Fruit fly (Drosophila melanogaster) whole organism, embryonic: ENCODE measurements around the gene Pex14.
A peak's percentile ranks its signal among the peaks of the same experiment; 100 is the strongest.

Experiments
- CG10979 ChIP-seq: fragments of 200-800 bp; sonication (Bioruptor generic); optimal IDR thresholded peaks from 2 replicates; lab custom pipeline; 2018; ENCODE audit warnings: missing biosample characterization, mild to moderate bottlenecking, missing genetic modification characterization, moderate library complexity
- CG12744 ChIP-seq: fragments of 200-800 bp; sonication (Bioruptor generic); optimal IDR thresholded peaks from 2 replicates; lab custom pipeline; 2016; ENCODE audit warnings: missing biosample characterization, missing genetic modification characterization
- CG12769 ChIP-seq: fragments of 200-800 bp; sonication (Bioruptor generic); optimal IDR thresholded peaks from 2 replicates; lab custom pipeline; 2019; ENCODE audit warnings: missing biosample characterization, mild to moderate bottlenecking, missing genetic modification characterization, moderate library complexity
- CG13424 ChIP-seq: fragments of 200-800 bp; sonication (Bioruptor generic); optimal IDR thresholded peaks from 2 replicates; lab custom pipeline; 2019; ENCODE audit warnings: missing biosample characterization, mild to moderate bottlenecking, missing genetic modification characterization, moderate library complexity
- CG1647 ChIP-seq: fragments of 200-800 bp; sonication (Bioruptor generic); optimal IDR thresholded peaks from 3 replicates; lab custom pipeline; 2016; ENCODE audit warnings: missing biosample characterization, missing genetic modification characterization
- CG16863 ChIP-seq: fragments of 200-800 bp; sonication (Bioruptor generic); optimal IDR thresholded peaks from 3 replicates; lab custom pipeline; 2016; ENCODE audit warnings: missing biosample characterization, missing genetic modification characterization
- CG17568 ChIP-seq: fragments of 200-800 bp; sonication (Bioruptor generic); optimal IDR thresholded peaks from 2 replicates; lab custom pipeline; 2018; ENCODE audit warnings: missing biosample characterization, mild to moderate bottlenecking, missing genetic modification characterization, moderate library complexity
- CG18262 ChIP-seq: fragments of 200-800 bp; optimal IDR thresholded peaks from 3 replicates; lab custom pipeline; 2019; ENCODE audit warnings: missing biosample characterization, mild to moderate bottlenecking, missing genetic modification characterization, moderate library complexity
- CG18599 ChIP-seq: fragments of 200-800 bp; sonication (Bioruptor generic); optimal IDR thresholded peaks from 3 replicates; lab custom pipeline; 2017; ENCODE audit warnings: missing biosample characterization, missing genetic modification characterization, mild to moderate bottlenecking, moderate library complexity, missing genetic modification reagents
- CG30431 ChIP-seq: fragments of 200-800 bp; sonication (Bioruptor generic); optimal IDR thresholded peaks from 2 replicates; lab custom pipeline; 2017; ENCODE audit warnings: missing biosample characterization, missing genetic modification characterization
- CG31441 ChIP-seq: fragments of 200-800 bp; sonication (Bioruptor generic); IDR thresholded peaks from 2 replicates; pipeline ENCODE4 v1.3.6; 2022; ENCODE audit warnings: missing biosample characterization, missing genetic modification characterization
- CG33213 ChIP-seq: fragments of 200-800 bp; sonication (Bioruptor generic); optimal IDR thresholded peaks from 3 replicates; lab custom pipeline; 2016; ENCODE audit warnings: missing biosample characterization, missing genetic modification characterization
- CG4617 ChIP-seq: fragments of 200-800 bp; sonication (Bioruptor generic); optimal IDR thresholded peaks from 3 replicates; lab custom pipeline; 2016; ENCODE audit warnings: missing biosample characterization, missing genetic modification characterization, borderline replicate concordance
- CG6854 ChIP-seq: fragments of 200-800 bp; sonication (Bioruptor generic); optimal IDR thresholded peaks from 3 replicates; lab custom pipeline; 2017; ENCODE audit warnings: missing biosample characterization, mild to moderate bottlenecking, missing genetic modification characterization
- CG7556 ChIP-seq: fragments of 200-800 bp; sonication (Bioruptor generic); optimal IDR thresholded peaks from 2 replicates; lab custom pipeline; 2017; ENCODE audit warnings: missing biosample characterization, mild to moderate bottlenecking, missing genetic modification characterization
- CG9609 ChIP-seq: fragments of 200-800 bp; sonication (Bioruptor generic); optimal IDR thresholded peaks from 3 replicates; lab custom pipeline; 2016; ENCODE audit warnings: missing biosample characterization, missing genetic modification characterization
- CG9727 ChIP-seq: fragments of 200-800 bp; sonication (Bioruptor generic); optimal IDR thresholded peaks from 3 replicates; lab custom pipeline; 2017; ENCODE audit warnings: missing biosample characterization, mild to moderate bottlenecking, missing genetic modification characterization
- Dip2 ChIP-seq: fragments of 200-800 bp; sonication (Bioruptor generic); IDR thresholded peaks from 2 replicates; pipeline ENCODE4 v1.3.6; 2022; ENCODE audit warnings: missing biosample characterization, missing genetic modification characterization
- Dip3 ChIP-seq: fragments of 200-800 bp; sonication (Bioruptor generic); optimal IDR thresholded peaks from 3 replicates; lab custom pipeline; 2016; ENCODE audit warnings: missing biosample characterization, missing genetic modification characterization
- Fer1 ChIP-seq: fragments of 200-800 bp; sonication (Bioruptor generic); optimal IDR thresholded peaks from 2 replicates; lab custom pipeline; 2017; ENCODE audit warnings: missing biosample characterization, mild to moderate bottlenecking, missing genetic modification characterization
- Max ChIP-seq: fragments of 200-800 bp; sonication (Bioruptor generic); optimal IDR thresholded peaks from 2 replicates; lab custom pipeline; 2016; ENCODE audit warnings: missing biosample characterization, mild to moderate bottlenecking, missing genetic modification characterization
- Med ChIP-seq: fragments of 200-800 bp; sonication (Bioruptor generic); peaks from one replicate; lab custom pipeline; 2016; ENCODE audit warnings: missing biosample characterization, missing genetic modification characterization, mild to moderate bottlenecking, inconsistent platforms, moderate library complexity
- Neu2 ChIP-seq: fragments of 200-800 bp; sonication (Bioruptor generic); optimal IDR thresholded peaks from 3 replicates; lab custom pipeline; 2016; ENCODE audit warnings: missing biosample characterization, missing genetic modification characterization, borderline replicate concordance
- Ravus ChIP-seq: fragments of 200-800 bp; sonication (Bioruptor generic); IDR thresholded peaks from 2 replicates; pipeline ENCODE4 v1.3.6; 2022; ENCODE audit warnings: missing biosample characterization, missing genetic modification characterization
- ab ChIP-seq: fragments of 200-800 bp; sonication (Bioruptor generic); optimal IDR thresholded peaks from 2 replicates; lab custom pipeline; 2016; ENCODE audit warnings: missing biosample characterization, missing genetic modification characterization
- amos ChIP-seq: fragments of 200-800 bp; sonication (Bioruptor generic); IDR thresholded peaks from 2 replicates; pipeline ENCODE4 v1.3.6; 2022; ENCODE audit warnings: missing biosample characterization, missing genetic modification characterization; ENCODE audit not compliant: partially characterized antibody
- bcd ChIP-seq: fragments of 200-800 bp; sonication (Bioruptor generic); optimal IDR thresholded peaks from 2 replicates; lab custom pipeline; 2017; ENCODE audit warnings: missing biosample characterization, mild to moderate bottlenecking, missing genetic modification characterization
- bsh ChIP-seq, 2 experiments: fragments of 200-800 bp; sonication (Bioruptor generic); optimal IDR thresholded peaks; 2 replicates each; lab custom pipeline; 2017 to 2018; ENCODE audit warnings: mild to moderate bottlenecking in 2 of 2, missing biosample characterization in 2 of 2, missing genetic modification characterization in 2 of 2, moderate library complexity in 1 of 2
- cg ChIP-seq: fragments of 200-800 bp; sonication (Bioruptor generic); optimal IDR thresholded peaks from 3 replicates; lab custom pipeline; 2019; ENCODE audit warnings: missing biosample characterization, mild to moderate bottlenecking, missing genetic modification characterization, moderate library complexity
- crp ChIP-seq, 2 experiments: fragments of 200-800 bp; sonication (Bioruptor generic); optimal IDR thresholded peaks; 2 replicates in 1 of 2; 3 replicates in 1 of 2; lab custom pipeline; 2017; ENCODE audit warnings: missing biosample characterization in 2 of 2, missing genetic modification characterization in 2 of 2, mild to moderate bottlenecking in 1 of 2, moderate library complexity in 1 of 2
- da ChIP-seq: fragments of 200-800 bp; sonication (Bioruptor generic); optimal IDR thresholded peaks from 2 replicates; lab custom pipeline; 2016; ENCODE audit warnings: missing biosample characterization, missing genetic modification characterization
- ewg ChIP-seq: fragments of 200-800 bp; sonication (Bioruptor generic); optimal IDR thresholded peaks from 3 replicates; lab custom pipeline; 2017; ENCODE audit warnings: mild to moderate bottlenecking, missing biosample characterization, missing genetic modification reagents, missing genetic modification characterization
- gcm2 ChIP-seq: fragments of 200-800 bp; sonication (Bioruptor generic); optimal IDR thresholded peaks from 2 replicates; lab custom pipeline; 2016; ENCODE audit warnings: missing biosample characterization, missing genetic modification characterization
- kay ChIP-seq: fragments of 200-800 bp; sonication (Bioruptor generic); optimal IDR thresholded peaks from 2 replicates; lab custom pipeline; 2016; ENCODE audit warnings: missing biosample characterization, missing genetic modification characterization
- luna ChIP-seq: fragments of 200-800 bp; sonication (Bioruptor generic); optimal IDR thresholded peaks from 2 replicates; lab custom pipeline; 2016; ENCODE audit warnings: missing biosample characterization, missing genetic modification characterization
- mirr ChIP-seq: fragments of 200-800 bp; sonication (Bioruptor generic); optimal IDR thresholded peaks from 3 replicates; lab custom pipeline; 2018; ENCODE audit warnings: missing biosample characterization, mild to moderate bottlenecking, missing genetic modification characterization
- nau ChIP-seq: fragments of 200-800 bp; sonication (Bioruptor generic); optimal IDR thresholded peaks from 3 replicates; lab custom pipeline; 2017; ENCODE audit warnings: missing biosample characterization, mild to moderate bottlenecking, missing genetic modification characterization, missing genetic modification reagents
- nmo ChIP-seq: fragments of 200-800 bp; sonication (Bioruptor generic); optimal IDR thresholded peaks from 2 replicates; lab custom pipeline; 2018; ENCODE audit warnings: missing biosample characterization, mild to moderate bottlenecking, missing genetic modification characterization, moderate library complexity
- org-1 ChIP-seq: fragments of 200-800 bp; sonication (Bioruptor generic); optimal IDR thresholded peaks from 2 replicates; lab custom pipeline; 2017; ENCODE audit warnings: missing biosample characterization, missing genetic modification characterization
- pum ChIP-seq: fragments of 200-800 bp; sonication (Bioruptor generic); optimal IDR thresholded peaks from 2 replicates; lab custom pipeline; 2016; ENCODE audit warnings: missing biosample characterization, missing genetic modification characterization
- sc ChIP-seq, 3 experiments: fragments of >200 bp in 2 of 3; fragments of 200-800 bp in 1 of 3; sonication (Bioruptor generic) in 1 of 3; optimal IDR thresholded peaks; 2 replicates in 2 of 3; 3 replicates in 1 of 3; lab custom pipeline; 2017; ENCODE audit warnings: mild to moderate bottlenecking in 1 of 3, missing biosample characterization in 1 of 3, missing genetic modification characterization in 1 of 3, missing genetic modification reagents in 1 of 3
- sim ChIP-seq: fragments of 200-800 bp; sonication (Bioruptor generic); IDR thresholded peaks from 2 replicates; pipeline ENCODE4 v1.3.6; 2022; ENCODE audit warnings: missing biosample characterization, missing genetic modification characterization
- sob ChIP-seq: fragments of 200-800 bp; sonication (Bioruptor generic); IDR thresholded peaks from 2 replicates; pipeline ENCODE4 v1.3.6; 2022; ENCODE audit warnings: missing biosample characterization, missing genetic modification characterization
- stc ChIP-seq: fragments of 200-800 bp; sonication (Bioruptor generic); IDR thresholded peaks from 2 replicates; pipeline ENCODE4 v1.3.6; 2022; ENCODE audit warnings: missing biosample characterization, missing genetic modification characterization
- tap ChIP-seq: fragments of 200-800 bp; optimal IDR thresholded peaks from 3 replicates; lab custom pipeline; 2019; ENCODE audit warnings: missing biosample characterization, mild to moderate bottlenecking, missing genetic modification characterization, moderate library complexity
- tio ChIP-seq: fragments of 200-800 bp; sonication (Bioruptor generic); optimal IDR thresholded peaks from 2 replicates; lab custom pipeline; 2017; ENCODE audit warnings: missing biosample characterization, missing genetic modification characterization, inconsistent platforms
- zen2 ChIP-seq: fragments of 200-800 bp; sonication (Bioruptor generic); IDR thresholded peaks from 3 replicates; pipeline ENCODE4 v1.3.6; 2022; ENCODE audit warnings: missing biosample characterization, missing genetic modification characterization; ENCODE audit not compliant: partially characterized antibody
- zfh2 ChIP-seq: fragments of 200-800 bp; sonication (Bioruptor generic); optimal IDR thresholded peaks from 2 replicates; lab custom pipeline; 2016; ENCODE audit warnings: missing biosample characterization, missing genetic modification characterization

Gene Pex14

dm6 chr3L:20778224-20779063 lies at the start of gene Pex14, which contains the start of gene Pex16:
Pex14 (plus strand) TSS chr3L:20778799.
Pex16 (minus strand) TSS chr3L:20778264.
- TF ChIP-seq amos (GFP tag; lab: Robert Waterston, UW) (no peak), nau (GFP tag; lab: Kevin White, UChicago) (no peak), tap (tag; lab: Kevin White, UChicago) (no peak), luna (GFP tag; lab: Kevin White, UChicago) (peak; percentile 43), sim (GFP tag; lab: Robert Waterston, UW) (no peak), CG31441 (GFP tag; lab: Robert Waterston, UW) (no peak; the same call in 1 of the 2 replicates), CG9609 (GFP tag; lab: Kevin White, UChicago) (peak; percentile 85), stc (no peak), zen2 (GFP tag; lab: Robert Waterston, UW) (no peak), sob (peak; percentile 79), Max (GFP tag; lab: Kevin White, UChicago) (peak; percentile 53), tio (no peak), CG17568 (GFP tag; lab: Kevin White, UChicago) (no peak), CG12744 (GFP tag; lab: Kevin White, UChicago) (peak; percentile 54), crp (GFP tag; optimal IDR thresholded peaks at IDR 0.05; lab: Kevin White, UChicago) (peak in 1 of 2 experiments; percentile 27), Neu2 (GFP tag; lab: Kevin White, UChicago) (no peak), CG30431 (GFP tag; lab: Kevin White, UChicago) (peak; percentile 71), kay (GFP tag; lab: Kevin White, UChicago) (peak; percentile 49), CG13424 (tag; lab: Kevin White, UChicago) (peak; percentile 70), CG7556 (GFP tag; lab: Kevin White, UChicago) (peak; percentile 51), CG16863 (GFP tag; lab: Kevin White, UChicago) (peak; percentile 76), ab (peak; percentile 56), Fer1 (GFP tag; lab: Kevin White, UChicago) (peak; percentile 15), CG33213 (GFP tag; lab: Kevin White, UChicago) (peak; percentile 56), Dip2 (GFP tag; lab: Robert Waterston, UW) (no peak), gcm2 (GFP tag; lab: Kevin White, UChicago) (peak; percentile 27), da (GFP tag; lab: Kevin White, UChicago) (peak; percentile 42), ewg (GFP tag; lab: Kevin White, UChicago) (peak; percentile 38), CG10979 (tag; lab: Kevin White, UChicago) (peak; percentile 39), CG9727 (GFP tag; lab: Kevin White, UChicago) (peak; percentile 69), zfh2 (peak; percentile 85), Dip3 (GFP tag; lab: Kevin White, UChicago) (peak; percentile 69), bsh (GFP tag; optimal IDR thresholded peaks at IDR 0.05; lab: Kevin White, UChicago) (peak in 1 of 2 experiments; percentile 54), CG4617 (GFP tag; lab: Kevin White, UChicago) (peak; percentile 68), pum (GFP tag; lab: Kevin White, UChicago) (peak; percentile 83), nmo (GFP tag; lab: Kevin White, UChicago) (peak; percentile 69), CG6854 (no peak), CG18599 (peak; percentile 46), Ravus (no peak; the same call in 1 of the 2 replicates), CG1647 (GFP tag; lab: Kevin White, UChicago) (peak; percentile 52), CG12769 (tag; lab: Kevin White, UChicago) (no peak), org-1 (GFP tag; lab: Kevin White, UChicago) (no peak), cg (GFP tag; lab: Kevin White, UChicago) (no peak), bcd (GFP tag; lab: Kevin White, UChicago) (peak; percentile 73), sc (optimal IDR thresholded peaks at IDR 0.05; lab: Kevin White, UChicago) (no peak), sc (GFP tag; optimal IDR thresholded peaks at IDR 0.05; lab: Kevin White, UChicago) (no peak), Med (GFP tag; lab: Kevin White, UChicago) (peak; percentile 96), CG18262 (tag; lab: Kevin White, UChicago) (peak; percentile 67), mirr (GFP tag; lab: Kevin White, UChicago) (no peak)
